Worm (Caenorhabditis elegans) whole organism, young adult: ENCODE results near the gene mgl-1.

Experiments
- B0019.2 ChIP-seq: fragments of 200-800 bp; sonication (Bioruptor generic); conservative IDR thresholded peaks from 2 replicates; pipeline ENCODE4 v1.3.6; 2022; ENCODE audit warnings: missing genetic modification reagents, missing genetic modification characterization, missing compliant biosample characterization
- B0336.3 ChIP-seq: fragments of 200-800 bp; sonication (Bioruptor generic); IDR thresholded peaks from 2 replicates; pipeline ENCODE4 v1.3.6; 2022; ENCODE audit warnings: missing genetic modification characterization, missing compliant biosample characterization
- F57C9.4 ChIP-seq: sonication (generic microtip); optimal IDR thresholded peaks from 2 replicates; lab custom pipeline; 2017; ENCODE audit warnings: mild to moderate bottlenecking, missing genetic modification characterization, missing compliant biosample characterization
- T26A5.8 ChIP-seq: sonication (generic microtip); optimal IDR thresholded peaks from 2 replicates; lab custom pipeline; 2016; ENCODE audit warnings: missing genetic modification characterization, missing compliant biosample characterization
- ZK185.1 ChIP-seq: sonication (generic microtip); optimal IDR thresholded peaks from 2 replicates; lab custom pipeline; 2016; ENCODE audit warnings: mild to moderate bottlenecking, missing genetic modification characterization, missing compliant biosample characterization; ENCODE audit not compliant: poor library complexity, severe bottlenecking
- akir-1 ChIP-seq: fragments of 200-800 bp; sonication (Bioruptor generic); optimal IDR thresholded peaks from 2 replicates; lab custom pipeline; 2018; ENCODE audit warnings: mild to moderate bottlenecking, missing genetic modification characterization, moderate library complexity, missing compliant biosample characterization
- bed-1 ChIP-seq: fragments of 200-800 bp; sonication (Bioruptor generic); IDR thresholded peaks from 2 replicates; pipeline ENCODE4 v1.3.6; 2022; ENCODE audit warnings: missing genetic modification reagents, missing genetic modification characterization, missing compliant biosample characterization
- ceh-100 ChIP-seq: fragments of 200-800 bp; sonication (Bioruptor generic); IDR thresholded peaks from 2 replicates; pipeline ENCODE4 v1.3.6; 2022; ENCODE audit warnings: missing genetic modification reagents, missing genetic modification characterization, missing compliant biosample characterization
- ceh-58 ChIP-seq: fragments of 200-800 bp; sonication (Bioruptor generic); IDR thresholded peaks from 2 replicates; pipeline ENCODE4 v1.3.6; 2022; ENCODE audit warnings: missing genetic modification characterization, missing compliant biosample characterization
- ceh-91 ChIP-seq: fragments of 200-800 bp; sonication (Bioruptor generic); IDR thresholded peaks from 2 replicates; pipeline ENCODE4 v1.3.6; 2022; ENCODE audit warnings: missing genetic modification reagents, missing genetic modification characterization, missing compliant biosample characterization
- ets-4 ChIP-seq: fragments of 200-800 bp; sonication (Bioruptor generic); optimal IDR thresholded peaks from 2 replicates; lab custom pipeline; 2018; ENCODE audit warnings: mild to moderate bottlenecking, missing genetic modification characterization, missing compliant biosample characterization
- him-1 ChIP-seq: sonication (generic microtip); optimal IDR thresholded peaks from 2 replicates; lab custom pipeline; 2016; ENCODE audit warnings: missing genotype, missing genetic modification reagents, missing genetic modification characterization, missing compliant biosample characterization
- hmg-1.2 ChIP-seq: fragments of 200-800 bp; sonication (Bioruptor generic); IDR thresholded peaks from 2 replicates; pipeline ENCODE4 v1.3.6; 2022; ENCODE audit warnings: missing genetic modification reagents, missing genetic modification characterization, missing compliant biosample characterization
- let-526 ChIP-seq: fragments of 200-800 bp; sonication (Bioruptor generic); IDR thresholded peaks from 2 replicates; pipeline ENCODE4 v1.3.6; 2022; ENCODE audit warnings: missing genetic modification reagents, missing genetic modification characterization, missing compliant biosample characterization
- nhr-179 ChIP-seq: sonication (generic microtip); optimal IDR thresholded peaks from 2 replicates; lab custom pipeline; 2016; ENCODE audit warnings: mild to moderate bottlenecking, missing genetic modification characterization, missing compliant biosample characterization
- nhr-80 ChIP-seq: sonication (generic microtip); optimal IDR thresholded peaks from 2 replicates; lab custom pipeline; 2016; ENCODE audit warnings: missing genetic modification characterization, missing compliant biosample characterization
- nhr-90 ChIP-seq: sonication (generic microtip); optimal IDR thresholded peaks from 2 replicates; lab custom pipeline; 2016; ENCODE audit warnings: missing genotype, mild to moderate bottlenecking, missing genetic modification characterization, missing compliant biosample characterization
- sdz-38 ChIP-seq: sonication (generic microtip); optimal IDR thresholded peaks from 2 replicates; lab custom pipeline; 2016; ENCODE audit warnings: missing genotype, missing genetic modification characterization, missing compliant biosample characterization
- snpc-3.4 ChIP-seq: sonication (generic microtip); optimal IDR thresholded peaks from 2 replicates; lab custom pipeline; 2017; ENCODE audit warnings: missing genetic modification characterization, mild to moderate bottlenecking, missing compliant biosample characterization, antibody characterized with exemption, moderate library complexity, missing genotype, missing genetic modification reagents
- sptf-2 ChIP-seq: fragments of 200-800 bp; sonication (Bioruptor generic); optimal IDR thresholded peaks from 2 replicates; lab custom pipeline; 2018; ENCODE audit warnings: mild to moderate bottlenecking, missing genetic modification characterization, missing compliant biosample characterization
- tlf-1 ChIP-seq: fragments of 200-800 bp; sonication (Bioruptor generic); optimal IDR thresholded peaks from 2 replicates; lab custom pipeline; 2018; ENCODE audit warnings: mild to moderate bottlenecking, missing genetic modification characterization, missing compliant biosample characterization
- ztf-28 ChIP-seq: fragments of 200-800 bp; sonication (Bioruptor generic); IDR thresholded peaks from 2 replicates; pipeline ENCODE4 v1.3.6; 2022; ENCODE audit warnings: missing genetic modification reagents, missing genetic modification characterization, missing compliant biosample characterization

Gene mgl-1

DNA sequence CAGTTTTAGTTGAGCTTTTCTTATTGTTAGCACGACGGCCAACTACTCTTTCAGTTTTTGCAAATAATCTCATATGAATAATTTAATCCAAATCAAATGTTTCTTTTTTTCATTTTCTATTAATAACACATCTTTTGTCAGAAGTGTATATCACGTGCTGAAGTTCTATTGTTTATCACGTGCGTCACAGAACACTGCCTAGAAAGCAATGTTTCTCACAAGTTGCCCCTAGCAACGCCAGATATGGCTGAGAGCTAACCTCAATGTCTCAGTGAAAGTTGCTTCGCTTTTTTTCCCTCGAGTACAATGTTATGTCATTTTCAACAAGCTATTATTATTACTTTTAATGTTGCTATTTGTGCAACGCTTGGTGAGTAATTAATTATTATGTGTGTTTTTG lies 48.1 kb downstream of the mgl-1 start:
- TF ChIP-seq bed-1 (no peak), snpc-3.4 (tag; lab: Kevin White, UChicago) (no peak)

DNA sequence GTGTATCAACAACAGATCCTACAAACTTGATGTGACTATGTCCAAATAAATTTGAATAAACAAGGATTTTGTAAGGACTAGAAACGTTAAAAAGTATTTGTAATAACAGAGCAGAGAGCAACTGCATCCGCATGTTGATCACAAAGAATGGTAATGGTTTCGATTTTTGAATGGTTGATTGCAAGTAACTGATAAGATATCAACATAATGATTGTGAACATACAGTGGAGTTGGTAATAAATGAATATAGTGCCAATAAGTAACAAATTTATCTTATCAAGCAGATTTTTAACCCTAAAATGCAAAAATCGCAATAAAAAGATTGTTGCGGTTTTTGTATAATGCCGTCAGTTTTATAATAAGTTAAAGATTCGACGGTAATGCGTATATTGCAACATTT lies 51.1 kb downstream of the mgl-1 start, which contains the start of gene ugt-23:
ugt-23 (minus strand) TSS at position 212 of the 400 bp plus-strand sequence.
- no peak for TF ChIP-seq akir-1 (GFP tag; lab: Kevin White, UChicago)
- peak; percentile 38 for TF ChIP-seq nhr-80 (tag; lab: Kevin White, UChicago)

- TF ChIP-seq ceh-58 (GFP tag; lab: Robert Waterston, UW) (no peak), sptf-2 (no peak), nhr-90 (tag; lab: Kevin White, UChicago) (no peak), hmg-1.2 (GFP tag; lab: Robert Waterston, UW) (no peak), snpc-3.4 (tag; lab: Kevin White, UChicago) (no peak), B0019.2 (GFP tag; lab: Robert Waterston, UW) (no peak), T26A5.8 (tag; lab: Kevin White, UChicago) (no peak), nhr-179 (tag; lab: Kevin White, UChicago) (no peak), him-1 (tag; lab: Kevin White, UChicago) (no peak), let-526 (GFP tag; lab: Robert Waterston, UW) (no peak), sdz-38 (no peak), ceh-100 (no peak), ets-4 (GFP tag; lab: Kevin White, UChicago) (no peak), ztf-28 (GFP tag; lab: Robert Waterston, UW) (no peak)
- TF ChIP-seq, all 124 proteins: peak for 0
Observed at ce11 chrX:9921257-9921656, 54.8 kb downstream of the mgl-1 start, which contains the start of gene C17G1.2. Gene C17G1.2, plus strand, starts transcription at chrX:9921557.

DNA sequence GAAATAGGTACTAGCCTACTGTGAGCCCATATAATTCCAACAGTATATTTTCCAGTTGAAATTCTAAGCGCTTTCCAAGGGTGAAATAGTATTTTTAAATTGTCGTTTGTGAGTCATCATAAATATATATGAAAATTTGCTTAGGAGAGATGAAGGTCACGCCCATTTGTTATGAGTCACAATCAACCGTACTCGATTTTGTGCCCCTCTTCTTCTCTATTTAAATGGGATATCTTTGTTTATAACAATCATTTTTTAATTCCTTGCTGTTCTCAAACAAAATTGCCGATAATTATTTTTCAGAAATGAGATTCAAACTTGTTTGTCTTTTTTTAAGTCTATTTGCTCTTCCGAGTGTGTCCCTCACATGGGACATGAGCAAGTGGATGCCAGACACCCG lies 57.1 kb downstream of the mgl-1 start, which contains the start of gene folr-1:
folr-1 (plus strand) TSS at position 301 of the 400 bp plus-strand sequence.
- TF ChIP-seq ZK185.1 (no peak), F57C9.4 (no peak), bed-1 (no peak), ceh-91 (no peak), B0336.3 (GFP tag; lab: Robert Waterston, UW) (no peak), tlf-1 (GFP tag; lab: Kevin White, UChicago) (no peak), ceh-100 (no peak)
- TF ChIP-seq, all 124 proteins: peak for 0
